Fruit fly (Drosophila melanogaster) whole organism, wandering third instar larva: ENCODE measurements around the gene Eip78C.
A peak's percentile ranks its signal among the peaks of the same experiment; 100 is the strongest.

ENCODE experiments used
- Abd-B ChIP-seq: fragments of >200 bp; optimal IDR thresholded peaks from 2 replicates; lab custom pipeline; 2017; ENCODE audit warnings: missing biosample characterization, missing genetic modification characterization
- CG32264 ChIP-seq: fragments of 200-800 bp; sonication (Bioruptor generic); optimal IDR thresholded peaks from 2 replicates; lab custom pipeline; 2016; ENCODE audit warnings: missing biosample characterization, missing genetic modification characterization
- Dfd ChIP-seq: fragments of >200 bp; optimal IDR thresholded peaks from 2 replicates; lab custom pipeline; 2017; ENCODE audit warnings: missing biosample characterization, missing genetic modification characterization
- Dif ChIP-seq: fragments of 200-275, 200-300 bp; sonication (Bioruptor generic); optimal IDR thresholded peaks from 2 replicates; lab custom pipeline; 2018; ENCODE audit warnings: missing biosample characterization, missing genetic modification characterization; ENCODE audit not compliant: partially characterized antibody
- GATAd ChIP-seq: sonication (Bioruptor generic); optimal IDR thresholded peaks from 2 replicates; lab custom pipeline; 2016; ENCODE audit warnings: missing biosample characterization, missing genetic modification characterization
- HLH106 ChIP-seq: fragments of 200-800 bp; optimal IDR thresholded peaks from 3 replicates; lab custom pipeline; 2019; ENCODE audit warnings: missing biosample characterization, mild to moderate bottlenecking, missing genetic modification characterization, moderate library complexity
- Hnf4 ChIP-seq: fragments of 200-800 bp; sonication (Bioruptor generic); optimal IDR thresholded peaks from 2 replicates; lab custom pipeline; 2016; ENCODE audit warnings: missing biosample characterization, mild to moderate bottlenecking, missing genetic modification characterization
- Hr83 ChIP-seq: fragments of 200-300 bp; sonication (Bioruptor generic); optimal IDR thresholded peaks from 2 replicates; lab custom pipeline; 2016; ENCODE audit warnings: missing biosample characterization, mild to moderate bottlenecking, missing genetic modification characterization, moderate library complexity; ENCODE audit not compliant: poor library complexity, severe bottlenecking
- Jra ChIP-seq: sonication (Bioruptor generic); optimal IDR thresholded peaks from 2 replicates; lab custom pipeline; 2016; ENCODE audit warnings: missing biosample characterization, missing genetic modification characterization
- Mio ChIP-seq: sonication (Bioruptor generic); optimal IDR thresholded peaks from 2 replicates; lab custom pipeline; 2016; ENCODE audit warnings: missing biosample characterization, missing genetic modification characterization
- Myc ChIP-seq: fragments of >200 bp; optimal IDR thresholded peaks from 2 replicates; lab custom pipeline; 2017
- N ChIP-seq: fragments of >200 bp; optimal IDR thresholded peaks from 2 replicates; lab custom pipeline; 2018; ENCODE audit warnings: missing biosample characterization, missing external identifiers, missing genetic modification characterization
- OdsH ChIP-seq: fragments of 200-800 bp; sonication (Bioruptor generic); optimal IDR thresholded peaks from 2 replicates; lab custom pipeline; 2016; ENCODE audit warnings: missing biosample characterization, mild to moderate bottlenecking, missing genetic modification characterization
- Rel ChIP-seq, 2 experiments: fragments of 200-800 bp; sonication (Bioruptor generic) in 1 of 2; optimal IDR thresholded peaks; 2 replicates in 1 of 2; 3 replicates in 1 of 2; lab custom pipeline; 2016 to 2019; ENCODE audit warnings: mild to moderate bottlenecking in 2 of 2, missing biosample characterization in 2 of 2, missing genetic modification characterization in 2 of 2, moderate library complexity in 1 of 2
- Vsx2 ChIP-seq: fragments of 200-300, 225-300 bp; sonication (Bioruptor generic); optimal IDR thresholded peaks from 2 replicates; lab custom pipeline; 2018; ENCODE audit warnings: missing biosample characterization, missing genetic modification characterization; ENCODE audit not compliant: partially characterized antibody
- br ChIP-seq: fragments of 200-800 bp; sonication (Bioruptor generic); optimal IDR thresholded peaks from 2 replicates; lab custom pipeline; 2016; ENCODE audit warnings: missing biosample characterization, missing genetic modification characterization
- brk ChIP-seq: fragments of 200-800 bp; sonication (Bioruptor generic); optimal IDR thresholded peaks from 2 replicates; lab custom pipeline; 2016; ENCODE audit warnings: missing biosample characterization, mild to moderate bottlenecking, missing genetic modification characterization
- dl ChIP-seq, 2 experiments: fragments of 175-275, 200-275 bp in 1 of 2; fragments of 200-275 bp in 1 of 2; sonication (Bioruptor generic); optimal IDR thresholded peaks; lab custom pipeline; 2018; ENCODE audit warnings: mild to moderate bottlenecking in 2 of 2, missing biosample characterization in 2 of 2, missing genetic modification characterization in 2 of 2, moderate library complexity in 2 of 2; ENCODE audit not compliant: partially characterized antibody in 2 of 2, insufficient read depth in 1 of 2
- dmrt93B ChIP-seq: fragments of 200-800 bp; sonication (Bioruptor generic); optimal IDR thresholded peaks from 2 replicates; lab custom pipeline; 2018; ENCODE audit warnings: missing biosample characterization, mild to moderate bottlenecking, missing genetic modification characterization
- dsf ChIP-seq: sonication (Bioruptor generic); optimal IDR thresholded peaks from 2 replicates; lab custom pipeline; 2016; ENCODE audit warnings: missing biosample characterization, missing genetic modification characterization, borderline replicate concordance
- foxo ChIP-seq, 2 experiments: fragments of 200-800 bp; sonication (Bioruptor generic); optimal IDR thresholded peaks; 2 replicates in 1 of 2; 3 replicates in 1 of 2; lab custom pipeline; 2016 to 2017; ENCODE audit warnings: missing biosample characterization in 2 of 2, missing genetic modification characterization in 2 of 2
- fru ChIP-seq: fragments of 200-800 bp; sonication (Bioruptor generic); optimal IDR thresholded peaks from 3 replicates; lab custom pipeline; 2016; ENCODE audit warnings: missing biosample characterization, mild to moderate bottlenecking, missing genetic modification characterization
- h ChIP-seq: fragments of 200-800 bp; sonication (Bioruptor generic); optimal IDR thresholded peaks from 3 replicates; lab custom pipeline; 2016; ENCODE audit warnings: missing biosample characterization, mild to moderate bottlenecking, missing genetic modification characterization
- jim ChIP-seq: fragments of 175-275, 200-325 bp; sonication (Bioruptor generic); optimal IDR thresholded peaks from 2 replicates; lab custom pipeline; 2016; ENCODE audit warnings: missing biosample characterization, mild to moderate bottlenecking, missing genetic modification characterization
- lola ChIP-seq: fragments of >200 bp; optimal IDR thresholded peaks from 2 replicates; lab custom pipeline; 2017; ENCODE audit warnings: missing biosample characterization, missing genetic modification characterization
- psq ChIP-seq: fragments of 200-800 bp; sonication (Bioruptor generic); optimal IDR thresholded peaks from 3 replicates; lab custom pipeline; 2017; ENCODE audit warnings: missing biosample characterization, mild to moderate bottlenecking, missing genetic modification characterization, moderate library complexity
- rgr ChIP-seq: fragments of 200-800 bp; sonication (Bioruptor generic); optimal IDR thresholded peaks from 3 replicates; lab custom pipeline; 2016; ENCODE audit warnings: missing biosample characterization, mild to moderate bottlenecking, missing genetic modification characterization
- sage ChIP-seq: fragments of 200-800 bp; sonication (Bioruptor generic); optimal IDR thresholded peaks from 2 replicates; lab custom pipeline; 2016; ENCODE audit warnings: missing biosample characterization, mild to moderate bottlenecking, missing genetic modification characterization
- sv ChIP-seq: fragments of 200-800 bp; sonication (Bioruptor generic); optimal IDR thresholded peaks from 3 replicates; lab custom pipeline; 2016; ENCODE audit warnings: missing biosample characterization, missing genetic modification characterization
- tai ChIP-seq: sonication (Bioruptor generic); optimal IDR thresholded peaks from 2 replicates; lab custom pipeline; 2016; ENCODE audit warnings: missing biosample characterization, missing genetic modification characterization
- usp ChIP-seq: fragments of >200 bp; optimal IDR thresholded peaks from 2 replicates; lab custom pipeline; 2017; ENCODE audit warnings: missing biosample characterization, missing genetic modification characterization
- woc ChIP-seq: sonication (Bioruptor generic); optimal IDR thresholded peaks from 2 replicates; lab custom pipeline; 2016; ENCODE audit warnings: missing biosample characterization, mild to moderate bottlenecking, missing genetic modification characterization

The Eip78C gene

DNA sequence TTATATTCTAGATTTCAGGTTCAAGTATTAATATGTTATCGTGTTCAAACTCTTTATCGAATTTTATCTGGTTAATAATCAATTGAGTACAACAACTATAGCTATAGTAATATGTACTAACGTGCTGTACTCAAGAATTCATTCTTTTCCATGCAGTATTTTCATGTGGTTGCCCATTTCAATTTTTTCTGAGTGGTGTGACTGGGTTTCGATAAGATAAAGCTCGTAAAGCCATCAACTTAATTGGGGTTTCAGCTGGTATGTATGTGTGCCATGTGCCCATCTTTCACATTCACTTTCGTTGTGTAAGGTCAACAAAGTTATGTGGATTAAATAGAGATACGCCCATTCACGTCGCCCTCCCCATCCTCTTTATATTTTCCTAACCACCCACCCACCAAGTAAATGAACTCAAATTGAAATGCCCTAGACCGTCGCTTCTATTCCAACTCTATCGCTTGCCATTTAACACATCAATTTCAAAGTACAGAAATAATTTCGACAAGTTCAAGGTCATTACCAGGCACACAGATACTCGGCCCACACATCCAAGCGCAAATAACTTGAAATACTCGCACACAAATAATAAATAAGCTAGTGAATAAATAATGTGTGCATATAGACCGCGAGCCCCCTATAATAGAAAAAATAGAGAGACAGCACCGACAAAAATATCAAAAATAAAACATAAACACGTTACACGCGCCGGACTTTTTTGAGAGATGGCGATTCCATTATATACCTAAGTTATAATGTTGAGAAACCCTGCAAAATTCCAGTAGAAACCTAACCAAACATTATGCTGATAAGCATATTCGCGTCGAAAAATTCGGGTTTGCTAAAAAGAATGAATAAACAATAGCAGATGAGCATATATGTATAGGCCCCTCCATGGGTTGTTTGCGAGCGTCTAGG, 21.6 kb upstream of the Eip78C start:
- TF ChIP-seq jim (GFP tag; lab: Kevin White, UChicago) (no peak), Rel (GFP tag; optimal IDR thresholded peaks at IDR 0.05; lab: Kevin White, UChicago) (no peak), Rel (tag; optimal IDR thresholded peaks at IDR 0.05; lab: Kevin White, UChicago) (peak; percentile 54), dl (GFP tag; optimal IDR thresholded peaks at IDR 0.05; lab: Kevin White, UChicago; ENCODE audit: insufficient read depth in 1 of 2, partially characterized antibody in 2 of 2) (no peak), foxo (GFP tag; optimal IDR thresholded peaks at IDR 0.05; lab: Kevin White, UChicago) (no peak), tai (GFP tag; lab: Kevin White, UChicago) (no peak)

DNA sequence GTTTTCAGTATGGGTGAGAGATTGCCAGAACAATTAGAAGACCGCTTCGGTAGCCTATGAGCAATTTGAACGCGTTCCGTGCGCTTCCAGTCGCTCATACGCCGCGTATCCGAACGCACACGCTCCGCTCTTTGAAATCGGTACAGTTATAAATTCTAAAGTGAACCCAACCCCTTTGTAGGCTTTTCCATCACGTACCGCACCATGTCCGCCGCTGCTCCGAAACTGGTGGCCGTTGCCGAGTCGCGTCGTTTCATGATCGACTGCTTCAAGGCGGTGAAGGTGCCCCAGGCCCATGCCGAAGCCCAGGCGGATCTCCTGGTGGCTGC, 20.9 kb upstream of the Eip78C start:
- TF ChIP-seq brk (no peak), h (GFP tag; lab: Kevin White, UChicago) (peak; percentile 11), fru (GFP tag; lab: Kevin White, UChicago) (no peak), Hnf4 (GFP tag; lab: Kevin White, UChicago) (no peak), Dif (GFP tag; lab: Kevin White, UChicago) (peak; percentile 4)
- TF ChIP-seq, all 38 proteins: peak for 2

dm6 chr3L:21206486-21206885, 19.9 kb upstream of the Eip78C start:
- no peak for TF ChIP-seq br
- TF ChIP-seq Hnf4 (GFP tag; lab: Kevin White, UChicago), result no peak
- no peak for TF ChIP-seq Abd-B (GFP tag; lab: Kevin White, UChicago)
- no peak for TF ChIP-seq brk
- no peak for TF ChIP-seq Myc (lab: Kevin White, UChicago)
- TF ChIP-seq h (GFP tag; lab: Kevin White, UChicago), result no peak
- no peak for TF ChIP-seq dmrt93B (GFP tag; lab: Kevin White, UChicago)
- TF ChIP-seq OdsH (GFP tag; lab: Kevin White, UChicago), result no peak
- TF ChIP-seq Dif (GFP tag; lab: Kevin White, UChicago), result no peak

dm6 chr3L:21209921-21210532, 16.4 kb upstream of the Eip78C start, which contains the start of the genes CG10510 and CG10508:
CG10510 (minus strand) TSS chr3L:21210084.
CG10508 (plus strand) TSS chr3L:21210215.
- TF ChIP-seq CG32264 (GFP tag; lab: Kevin White, UChicago), result no peak
- TF ChIP-seq Jra (GFP tag; lab: Kevin White, UChicago), result no peak
- TF ChIP-seq Vsx2 (GFP tag; lab: Kevin White, UChicago), result no peak
- TF ChIP-seq woc, result no peak
- TF ChIP-seq Rel (GFP tag; optimal IDR thresholded peaks at IDR 0.05; lab: Kevin White, UChicago), result no peak
- TF ChIP-seq Rel (tag; optimal IDR thresholded peaks at IDR 0.05; lab: Kevin White, UChicago), result peak; percentile 21
- TF ChIP-seq dsf, result no peak
- TF ChIP-seq lola (GFP tag; lab: Kevin White, UChicago), result no peak
- no peak for TF ChIP-seq foxo (GFP tag; optimal IDR thresholded peaks at IDR 0.05; lab: Kevin White, UChicago)
- TF ChIP-seq usp (GFP tag; lab: Kevin White, UChicago), result no peak
- TF ChIP-seq dmrt93B (GFP tag; lab: Kevin White, UChicago), result no peak
- peak; percentile 16 for TF ChIP-seq Dif (GFP tag; lab: Kevin White, UChicago)
- no peak for TF ChIP-seq h (GFP tag; lab: Kevin White, UChicago)
- no peak for TF ChIP-seq sv (GFP tag; lab: Kevin White, UChicago)

- no peak for TF ChIP-seq Rel (GFP tag; optimal IDR thresholded peaks at IDR 0.05; lab: Kevin White, UChicago)
- peak; percentile 37 for TF ChIP-seq Rel (tag; optimal IDR thresholded peaks at IDR 0.05; lab: Kevin White, UChicago)
- no peak for TF ChIP-seq sage
- TF ChIP-seq h (GFP tag; lab: Kevin White, UChicago), result no peak
- TF ChIP-seq Myc (lab: Kevin White, UChicago), result peak; percentile 70
- TF ChIP-seq, all 38 proteins: peak for 2
These were observed 9.6 kb upstream of the Eip78C start, which contains the start of the genes Trmt112 and Ilk for dm6 chr3L:21216697-21217291. Trmt112 (minus strand) TSS chr3L:21216839. Ilk (plus strand) TSS chr3L:21216901.

DNA sequence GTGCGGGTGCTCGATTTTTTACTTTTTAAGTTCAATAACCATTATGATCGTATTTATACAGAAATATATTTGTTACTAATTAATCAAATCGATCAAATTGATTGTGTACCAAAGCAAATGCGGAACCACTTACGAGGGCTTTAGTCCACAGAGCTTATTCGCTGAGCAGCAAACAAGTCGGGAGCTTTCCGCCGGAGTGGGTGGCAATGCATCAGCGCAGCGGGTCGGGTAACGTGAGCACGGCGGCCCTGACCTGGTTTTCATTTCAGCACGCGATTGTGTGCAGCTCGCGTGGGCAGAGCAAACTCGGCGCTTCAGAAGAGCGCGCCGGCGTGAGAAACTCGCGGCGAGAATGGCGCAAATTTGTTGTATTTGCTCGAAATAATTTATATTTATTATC, 7.2 kb upstream of the Eip78C start:
- TF ChIP-seq Hr83 (GFP tag; lab: Kevin White, UChicago) (no peak), rgr (GFP tag; lab: Kevin White, UChicago) (no peak), Dfd (no peak), usp (GFP tag; lab: Kevin White, UChicago) (no peak), tai (GFP tag; lab: Kevin White, UChicago) (no peak), HLH106 (tag; lab: Kevin White, UChicago) (no peak), br (no peak), OdsH (GFP tag; lab: Kevin White, UChicago) (no peak), h (GFP tag; lab: Kevin White, UChicago) (no peak), Rel (GFP tag; optimal IDR thresholded peaks at IDR 0.05; lab: Kevin White, UChicago) (no peak), Rel (tag; optimal IDR thresholded peaks at IDR 0.05; lab: Kevin White, UChicago) (no peak), Hnf4 (GFP tag; lab: Kevin White, UChicago) (no peak), sage (no peak), Mio (GFP tag; lab: Kevin White, UChicago) (no peak), GATAd (GFP tag; lab: Kevin White, UChicago) (no peak), Vsx2 (GFP tag; lab: Kevin White, UChicago) (no peak), psq (GFP tag; lab: Kevin White, UChicago) (no peak), N (GFP tag; lab: Kevin White, UChicago) (no peak)
- TF ChIP-seq, all 38 proteins: peak for 0
